Worm (Caenorhabditis elegans) whole organism, L4/young adult: ENCODE results near the gene aptf-1.

Experiments used
- W03F9.2 ChIP-seq: fragments of 150-350 bp; optimal IDR thresholded peaks from 2 replicates; lab custom pipeline; 2014; ENCODE audit warnings: missing biosample characterization, missing genetic modification characterization
- dao-5 ChIP-seq: sonication (generic microtip); optimal IDR thresholded peaks from 2 replicates; lab custom pipeline; 2016; ENCODE audit warnings: missing genotype, missing genetic modification characterization, moderate library complexity, missing compliant biosample characterization
- him-1 ChIP-seq: sonication (generic microtip); optimal IDR thresholded peaks from 2 replicates; lab custom pipeline; 2016; ENCODE audit warnings: missing genotype, missing genetic modification reagents, missing genetic modification characterization, missing compliant biosample characterization

DNA sequence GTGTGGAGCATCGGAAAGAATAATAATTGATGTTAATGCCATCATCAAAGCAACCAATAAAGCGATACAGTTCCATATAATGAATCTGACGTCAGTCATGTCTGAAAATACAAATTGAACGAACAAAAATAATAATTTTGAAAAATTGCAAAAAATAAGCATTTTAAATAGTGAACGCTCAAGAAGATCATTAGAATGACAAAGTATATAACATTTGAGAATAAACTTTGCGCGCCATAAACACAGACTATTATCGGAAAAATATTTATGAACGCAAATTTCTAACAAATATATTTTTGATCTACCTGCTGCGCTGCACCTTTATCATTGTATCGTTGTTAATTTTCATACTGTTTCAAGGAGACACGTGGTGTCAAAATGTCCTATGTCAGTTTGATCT, 46.6 kb downstream of the aptf-1 start, which contains the start of gene R05G9.3:
- TF ChIP-seq W03F9.2 (tag; lab: Kevin White, UChicago) (no peak), him-1 (no peak), dao-5 (tag; lab: Kevin White, UChicago) (no peak)
